Worm (Caenorhabditis elegans): ENCODE measurements around the gene col-87.

DNA sequence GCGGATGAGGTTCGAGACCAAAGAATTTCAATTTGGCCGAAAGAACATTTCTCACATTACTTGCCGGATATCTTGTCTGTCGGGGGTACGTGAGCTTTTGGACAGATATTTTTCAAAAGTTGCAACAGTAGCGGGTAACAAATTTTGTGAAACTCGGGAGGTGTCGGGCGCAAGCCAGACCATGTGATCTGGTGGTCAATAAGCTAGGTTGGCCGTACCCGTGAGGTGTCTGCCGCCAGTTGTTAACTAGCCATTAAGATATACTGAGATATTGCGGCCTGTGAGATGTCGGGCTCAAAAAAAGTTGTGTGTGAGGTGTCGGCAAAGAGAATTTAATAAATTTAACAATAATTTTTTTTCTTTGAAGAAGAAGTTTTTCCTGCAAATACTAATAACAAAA, 23.9 kb upstream of the col-87 start:
- TF ChIP-seq elt-2 (tag; optimal IDR thresholded peaks at IDR 0.05): no peak
- TF ChIP-seq lim-6 (tag; optimal IDR thresholded peaks at IDR 0.05): no peak
- no peak for TF ChIP-seq ceh-2 (tag; optimal IDR thresholded peaks at IDR 0.05)
- TF ChIP-seq eyg-1 (tag; optimal IDR thresholded peaks at IDR 0.05): no peak
- TF ChIP-seq unc-55 (GFP tag; optimal IDR thresholded peaks at IDR 0.05): no peak
- no peak for TF ChIP-seq rnt-1 (tag; optimal IDR thresholded peaks at IDR 0.05)
- no peak for TF ChIP-seq ceh-19 (GFP tag; optimal IDR thresholded peaks at IDR 0.05)
- no peak for TF ChIP-seq ceh-24 (tag; optimal IDR thresholded peaks at IDR 0.05)
